Worm (Caenorhabditis elegans): Measurements from ENCODE around the gene rpl-3.

DNA sequence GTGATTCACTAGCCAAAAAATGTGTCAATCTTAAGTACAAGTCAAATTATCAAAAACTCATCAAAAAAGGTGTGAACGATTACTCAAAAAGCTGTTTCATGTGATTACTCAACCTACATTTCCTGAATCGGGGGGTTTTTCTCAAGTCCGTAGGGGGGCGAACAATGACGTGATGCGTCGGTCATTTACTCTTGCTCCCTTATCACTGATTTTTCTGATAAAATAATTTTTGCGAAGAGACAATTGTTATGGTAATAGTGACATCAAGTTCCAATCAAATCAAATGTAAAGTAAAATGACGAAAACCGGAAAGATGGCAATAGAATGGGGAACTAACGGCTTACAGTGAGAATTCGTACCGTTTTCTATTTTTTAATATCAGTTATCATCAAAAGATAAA is 26.3 kb downstream of the rpl-3 start:
- TF ChIP-seq ama-1 (optimal IDR thresholded peaks at IDR 0.05) (no peak), fos-1 (tag; optimal IDR thresholded peaks at IDR 0.05) (no peak), unc-62 (GFP tag; optimal IDR thresholded peaks at IDR 0.05 in 1 of 2) (no peak), unc-62 (tag; optimal IDR thresholded peaks at IDR 0.05) (no peak), aha-1 (tag) (peak; percentile 69), mdl-1 (tag; optimal IDR thresholded peaks at IDR 0.05) (no peak), nhr-10 (tag; optimal IDR thresholded peaks at IDR 0.05) (no peak), Y48G9A.11 (GFP tag; IDR thresholded peaks at IDR 0.05) (no peak), lin-39 (tag; optimal IDR thresholded peaks at IDR 0.05) (no peak)
